Worm (Caenorhabditis elegans): Measurements from ENCODE around the gene C27D6.11.

Gene C27D6.11

DNA sequence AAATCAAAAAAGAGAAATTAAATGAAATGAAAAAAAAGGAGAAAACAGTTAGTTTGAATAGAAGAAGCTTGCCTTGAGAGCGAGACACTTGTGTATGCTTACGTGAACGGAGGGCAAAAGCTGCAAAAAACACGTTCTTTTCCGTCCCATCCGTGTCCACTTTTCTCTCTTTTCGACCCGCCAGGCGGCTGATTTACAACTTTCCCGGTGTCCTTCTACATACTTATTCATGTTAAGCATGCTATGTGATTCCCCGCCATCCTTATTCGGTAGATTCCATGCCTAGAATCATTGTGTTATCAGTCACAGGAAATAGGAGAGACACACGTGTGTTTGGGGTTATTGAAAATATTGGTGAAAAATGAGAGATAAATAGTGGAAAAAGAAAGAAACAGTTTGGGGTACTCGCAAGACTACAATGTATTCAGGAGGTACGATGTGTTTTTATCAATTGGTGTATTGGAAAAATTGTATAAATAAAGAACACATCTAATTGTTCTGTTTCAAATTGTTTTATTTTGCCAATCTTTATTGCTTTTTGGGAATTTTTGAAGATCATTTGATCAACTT lies 19.0 kb downstream of the C27D6.11 start, which contains the start of gene nas-29 (continued):
- TF ChIP-seq unc-62 (GFP tag; optimal IDR thresholded peaks at IDR 0.05 in 1 of 2) (no peak), unc-62 (tag; optimal IDR thresholded peaks at IDR 0.05) (no peak), egl-43 (GFP tag; IDR thresholded peaks at IDR 0.05) (no peak), F44E2.7 (GFP tag; IDR thresholded peaks at IDR 0.05) (no peak), daf-12 (tag; optimal IDR thresholded peaks at IDR 0.05) (no peak), fos-1 (tag; optimal IDR thresholded peaks at IDR 0.05) (no peak), mxl-3 (GFP tag; optimal IDR thresholded peaks at IDR 0.05) (peak; percentile 93), madf-5 (GFP tag; IDR thresholded peaks at IDR 0.05) (no peak), madf-9 (GFP tag; conservative IDR thresholded peaks at IDR 0.05) (no peak), dmd-8 (GFP tag; IDR thresholded peaks at IDR 0.05) (no peak), ZK546.5 (tag; optimal IDR thresholded peaks at IDR 0.05) (no peak), fkh-10 (GFP tag; optimal IDR thresholded peaks at IDR 0.05) (no peak)

- TF ChIP-seq pha-4 (GFP tag; IDR thresholded peaks at IDR 0.05) (no peak), pha-4 (tag; optimal IDR thresholded peaks at IDR 0.05) (no peak), aha-1 (tag) (peak; percentile 59), nhr-11 (tag; optimal IDR thresholded peaks at IDR 0.05) (no peak), daf-12 (tag; optimal IDR thresholded peaks at IDR 0.05) (no peak), lin-39 (tag; optimal IDR thresholded peaks at IDR 0.05) (no peak), jun-1 (tag; optimal IDR thresholded peaks at IDR 0.05) (no peak)
These were observed 24.7 kb downstream of the C27D6.11 start, which contains the start of gene F58A6.2 for ce11 chrII:5136296-5136767. F58A6.2 (plus strand) TSS chrII:5136717.

DNA sequence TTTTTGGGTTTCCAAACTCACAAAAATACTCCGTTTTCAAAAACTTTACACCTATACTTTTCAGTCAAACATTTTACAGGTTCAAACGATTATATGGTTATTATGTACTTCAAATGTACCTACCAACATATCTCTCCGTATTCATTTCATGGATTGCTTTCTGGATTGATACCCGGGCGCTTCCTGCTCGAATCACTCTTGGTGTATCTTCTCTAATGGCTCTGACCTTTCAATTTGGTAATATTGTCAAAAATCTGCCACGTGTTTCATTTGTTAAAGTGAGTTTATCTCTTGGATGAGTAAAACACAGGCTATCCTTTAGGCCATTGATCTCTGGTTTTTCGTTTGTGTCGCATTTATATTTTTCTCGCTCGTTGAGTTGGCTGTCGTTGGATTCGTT lies 29.2 kb downstream of the C27D6.11 start:
- TF ChIP-seq unc-62 (GFP tag; optimal IDR thresholded peaks at IDR 0.05 in 1 of 2) = peak in 1 of 2 experiments; percentile 90
- TF ChIP-seq unc-62 (tag; optimal IDR thresholded peaks at IDR 0.05) = no peak
- TF ChIP-seq nhr-10 (tag; optimal IDR thresholded peaks at IDR 0.05) = no peak

DNA sequence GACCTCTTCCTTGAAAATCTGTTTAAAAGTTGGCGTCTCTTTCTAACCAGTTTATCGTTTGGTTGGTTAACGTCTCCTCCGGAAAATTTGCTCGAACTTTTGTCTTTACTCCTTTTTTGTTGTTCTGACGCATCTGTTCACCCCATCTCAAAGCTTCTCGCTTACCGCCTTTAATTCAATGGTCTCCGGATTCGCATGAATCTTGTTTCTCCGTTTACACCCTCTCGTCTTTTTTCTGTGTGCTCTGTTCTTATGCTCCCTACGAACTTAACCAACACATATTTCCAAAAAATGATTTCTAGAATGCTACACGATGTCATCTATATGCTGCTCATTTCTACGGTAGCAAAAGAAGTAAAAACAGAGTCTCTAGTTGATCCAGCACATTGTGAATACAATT lies 30.9 kb downstream of the C27D6.11 start, which contains the start of gene lgc-56:
Gene lgc-56 (plus strand): TSS at position 301 of the 400 bp plus-strand sequence.
- TF ChIP-seq unc-62 (GFP tag; optimal IDR thresholded peaks at IDR 0.05 in 1 of 2) = peak in 1 of 2 experiments; percentile 22
- TF ChIP-seq unc-62 (tag; optimal IDR thresholded peaks at IDR 0.05) = no peak
- TF ChIP-seq ztf-11 (tag; optimal IDR thresholded peaks at IDR 0.05) = no peak

- no peak for TF ChIP-seq nhr-28 (tag; optimal IDR thresholded peaks at IDR 0.05)
- no peak for TF ChIP-seq D1046.2 (GFP tag; IDR thresholded peaks at IDR 0.05)
- peak; percentile 90; the same call in 1 of the 2 replicates for TF ChIP-seq ceh-20 (GFP tag; IDR thresholded peaks at IDR 0.05)
- no peak for TF ChIP-seq dmd-8 (GFP tag; IDR thresholded peaks at IDR 0.05)
- TF ChIP-seq egl-43 (GFP tag; IDR thresholded peaks at IDR 0.05) = no peak
- no peak for TF ChIP-seq aly-2 (tag; optimal IDR thresholded peaks at IDR 0.05)
These were observed 40.4 kb downstream of the C27D6.11 start for ce11 chrII:5120612-5121011.

DNA sequence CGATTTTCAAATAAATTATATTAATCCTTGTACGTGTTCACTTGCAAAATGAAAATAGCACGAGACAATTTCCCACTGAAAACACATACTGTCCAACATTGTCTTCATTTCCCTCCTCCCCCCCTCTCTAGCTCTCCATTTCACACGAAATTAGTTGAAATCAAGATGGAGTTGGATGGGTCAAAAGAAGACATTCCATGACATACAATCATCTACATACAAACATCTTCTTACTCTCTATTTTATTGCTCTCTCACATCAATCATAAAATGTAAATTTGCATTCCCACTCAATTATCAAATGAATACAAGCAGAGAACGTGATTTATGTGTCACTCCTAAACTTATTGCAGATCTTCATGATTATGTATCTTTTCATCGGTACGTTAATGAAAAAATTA lies 45.3 kb downstream of the C27D6.11 start, which contains the start of gene srsy-1:
Gene srsy-1 (plus strand): TSS at position 301 of the 400 bp plus-strand sequence.
- TF ChIP-seq Y105C5A.15 (GFP tag; IDR thresholded peaks at IDR 0.05) (no peak), vab-7 (GFP tag; IDR thresholded peaks at IDR 0.05) (no peak), nhr-42 (GFP tag; IDR thresholded peaks at IDR 0.05) (no peak), snpc-1.2 (GFP tag; IDR thresholded peaks at IDR 0.05) (no peak), ZK546.5 (tag; optimal IDR thresholded peaks at IDR 0.05) (no peak), hlh-11 (tag; optimal IDR thresholded peaks at IDR 0.05) (no peak), php-3 (GFP tag; IDR thresholded peaks at IDR 0.05) (no peak), zip-11 (GFP tag; IDR thresholded peaks at IDR 0.05) (no peak), R02D3.7 (tag; optimal IDR thresholded peaks at IDR 0.05) (no peak), nhr-28 (tag; optimal IDR thresholded peaks at IDR 0.05) (no peak), ceh-32 (tag; optimal IDR thresholded peaks at IDR 0.05; ENCODE audit: poor library complexity) (no peak), unc-39 (tag; optimal IDR thresholded peaks at IDR 0.05) (no peak), ztf-7 (tag; optimal IDR thresholded peaks at IDR 0.05) (no peak), lsy-2 (tag; optimal IDR thresholded peaks at IDR 0.05) (no peak), skn-1 (tag; optimal IDR thresholded peaks at IDR 0.05) (no peak), sdz-12 (GFP tag; optimal IDR thresholded peaks at IDR 0.05) (no peak), lin-15B (tag; optimal IDR thresholded peaks at IDR 0.05) (no peak), ama-1 (optimal IDR thresholded peaks at IDR 0.05) (no peak)
